Worm (Caenorhabditis elegans) whole organism, L3 larva: ENCODE data around the gene F55A11.6.
A peak's percentile ranks its signal among the peaks of the same experiment; 100 is the strongest.

ENCODE experiments used
- R02D3.7 ChIP-seq: fragments of 150-350 bp; optimal IDR thresholded peaks from 2 replicates; lab custom pipeline; 2014; ENCODE audit warnings: missing biosample characterization, missing genetic modification characterization
- ZK546.5 ChIP-seq: sonication (generic microtip); optimal IDR thresholded peaks from 2 replicates; lab custom pipeline; 2017; ENCODE audit warnings: missing biosample characterization, missing genetic modification characterization
- aly-2 ChIP-seq: fragments of 150-350 bp; optimal IDR thresholded peaks from 2 replicates; lab custom pipeline; 2014; ENCODE audit warnings: missing biosample characterization, missing genetic modification characterization
- ceh-28 ChIP-seq: fragments of 150-350 bp; optimal IDR thresholded peaks from 2 replicates; lab custom pipeline; 2014; ENCODE audit warnings: missing biosample characterization, missing genetic modification reagents, missing genetic modification characterization
- ceh-9 ChIP-seq: sonication (generic microtip); optimal IDR thresholded peaks from 2 replicates; lab custom pipeline; 2018; ENCODE audit warnings: missing biosample characterization, missing genetic modification characterization
- daf-12 ChIP-seq: fragments of 150-350 bp; optimal IDR thresholded peaks from 2 replicates; lab custom pipeline; 2014; ENCODE audit warnings: missing biosample characterization, missing genetic modification reagents, missing genetic modification characterization
- egl-5 ChIP-seq: fragments of 150-350 bp; optimal IDR thresholded peaks from 2 replicates; lab custom pipeline; 2017; ENCODE audit warnings: missing biosample characterization, missing genetic modification reagents, missing genetic modification characterization, inconsistent platforms
- elt-1 ChIP-seq: fragments of 150-350 bp; optimal IDR thresholded peaks from 2 replicates; lab custom pipeline; 2014; ENCODE audit warnings: missing biosample characterization, missing genetic modification characterization
- elt-2 ChIP-seq: sonication (generic microtip); optimal IDR thresholded peaks from 2 replicates; lab custom pipeline; 2016; ENCODE audit warnings: missing genetic modification reagents, mild to moderate bottlenecking, missing genetic modification characterization, missing compliant biosample characterization
- elt-3 ChIP-seq, 3 experiments: fragments of 150-350 bp in 1 of 3; sonication (generic microtip) in 2 of 3; optimal IDR thresholded peaks; 2 replicates in 2 of 3; 4 replicates in 1 of 3; lab custom pipeline; 2014 to 2017; ENCODE audit warnings: missing biosample characterization in 3 of 3, missing genetic modification characterization in 3 of 3
- eor-1 ChIP-seq, 2 experiments: fragments of 150-350 bp; optimal IDR thresholded peaks; 2 replicates each; lab custom pipeline; 2014 to 2018; ENCODE audit warnings: missing biosample characterization in 2 of 2, missing genetic modification characterization in 2 of 2
- fkh-10 ChIP-seq: sonication (generic microtip); optimal IDR thresholded peaks from 2 replicates; lab custom pipeline; 2017; ENCODE audit warnings: missing biosample characterization, missing genetic modification reagents, missing genetic modification characterization
- hmg-11 ChIP-seq: sonication (generic microtip); optimal IDR thresholded peaks from 2 replicates; lab custom pipeline; 2016; ENCODE audit warnings: missing genetic modification characterization, missing compliant biosample characterization
- jun-1 ChIP-seq: fragments of 150-350 bp; optimal IDR thresholded peaks from 2 replicates; lab custom pipeline; 2014; ENCODE audit warnings: missing biosample characterization, missing genetic modification reagents, missing genetic modification characterization
- lsy-12 ChIP-seq: sonication (generic microtip); optimal IDR thresholded peaks from 2 replicates; lab custom pipeline; 2016; ENCODE audit warnings: mild to moderate bottlenecking, missing genetic modification characterization, missing compliant biosample characterization
- mml-1 ChIP-seq: fragments of 150-350 bp; sonication (generic microtip); optimal IDR thresholded peaks from 3 replicates; lab custom pipeline; 2014; ENCODE audit warnings: missing biosample characterization, missing genetic modification characterization
- nhr-12 ChIP-seq: fragments of 150-350 bp; optimal IDR thresholded peaks from 2 replicates; lab custom pipeline; 2014; ENCODE audit warnings: missing biosample characterization, missing genetic modification characterization
- nhr-23 ChIP-seq: fragments of 150-350 bp; optimal IDR thresholded peaks from 2 replicates; lab custom pipeline; 2014; ENCODE audit warnings: missing biosample characterization, missing genetic modification reagents, missing genetic modification characterization
- nhr-25 ChIP-seq: sonication (generic microtip); optimal IDR thresholded peaks from 2 replicates; lab custom pipeline; 2017; ENCODE audit warnings: missing biosample characterization, missing genetic modification characterization
- nhr-28 ChIP-seq: fragments of 150-350 bp; optimal IDR thresholded peaks from 2 replicates; lab custom pipeline; 2014; ENCODE audit warnings: missing biosample characterization, missing genetic modification characterization
- nhr-43 ChIP-seq: sonication (generic microtip); optimal IDR thresholded peaks from 2 replicates; lab custom pipeline; 2016; ENCODE audit warnings: mild to moderate bottlenecking, missing genetic modification characterization, missing compliant biosample characterization; ENCODE audit not compliant: poor library complexity, severe bottlenecking
- nhr-67 ChIP-seq: fragments of 150-350 bp; optimal IDR thresholded peaks from 2 replicates; lab custom pipeline; 2014; ENCODE audit warnings: missing biosample characterization, missing genetic modification characterization
- nhr-76 ChIP-seq: fragments of 150-350 bp; sonication (generic microtip); optimal IDR thresholded peaks from 5 replicates; lab custom pipeline; 2014; ENCODE audit warnings: missing biosample characterization, missing genetic modification characterization
- nhr-77 ChIP-seq: fragments of 150-350 bp; optimal IDR thresholded peaks from 2 replicates; lab custom pipeline; 2014; ENCODE audit warnings: missing biosample characterization, missing genetic modification characterization
- pha-4 ChIP-seq: fragments of 150-350 bp; optimal IDR thresholded peaks from 2 replicates; lab custom pipeline; 2014; ENCODE audit warnings: missing biosample characterization, missing genetic modification reagents, missing genetic modification characterization
- snpc-4 ChIP-seq: fragments of 150-350 bp; optimal IDR thresholded peaks from 2 replicates; lab custom pipeline; 2014; ENCODE audit warnings: missing biosample characterization, missing genetic modification characterization
- tbx-2 ChIP-seq: sonication (generic microtip); optimal IDR thresholded peaks from 2 replicates; lab custom pipeline; 2016; ENCODE audit warnings: mild to moderate bottlenecking, missing genetic modification characterization, missing compliant biosample characterization
- unc-39 ChIP-seq: sonication (generic microtip); optimal IDR thresholded peaks from 4 replicates; lab custom pipeline; 2017; ENCODE audit warnings: missing biosample characterization, missing genetic modification characterization
- unc-62 ChIP-seq: fragments of 150-350 bp; sonication (generic microtip); optimal IDR thresholded peaks from 4 replicates; lab custom pipeline; 2014; ENCODE audit warnings: missing biosample characterization, missing genetic modification reagents, missing genetic modification characterization
- zag-1 ChIP-seq: fragments of 150-350 bp; optimal IDR thresholded peaks from 2 replicates; lab custom pipeline; 2014; ENCODE audit warnings: missing biosample characterization, missing genetic modification characterization
- ztf-11 ChIP-seq: fragments of 150-350 bp; optimal IDR thresholded peaks from 2 replicates; lab custom pipeline; 2014; ENCODE audit warnings: missing biosample characterization, missing genetic modification characterization
- ztf-4 ChIP-seq: fragments of 150-350 bp; optimal IDR thresholded peaks from 2 replicates; lab custom pipeline; 2014; ENCODE audit warnings: missing biosample characterization, missing genetic modification characterization

The F55A11.6 gene

ce11 chrV:11787258-11787657 is 10.6 kb downstream of the F55A11.6 start, which contains the start of gene F55A11.7:
TSS of gene F55A11.7 (minus strand) at chrV:11787443.
- no peak for TF ChIP-seq ztf-4
- no peak for TF ChIP-seq unc-62
- TF ChIP-seq R02D3.7 (tag; lab: Kevin White, UChicago): no peak
- no peak for TF ChIP-seq aly-2 (tag; lab: Kevin White, UChicago)
- no peak for TF ChIP-seq unc-39
- no peak for TF ChIP-seq elt-2
- TF ChIP-seq ZK546.5 (tag; lab: Kevin White, UChicago): no peak
- no peak for TF ChIP-seq daf-12 (tag; lab: Kevin White, UChicago)
- no peak for TF ChIP-seq elt-3 (tag; optimal IDR thresholded peaks at IDR 0.05; lab: Kevin White, UChicago)
- no peak for TF ChIP-seq elt-1 (tag; lab: Kevin White, UChicago)
- TF ChIP-seq eor-1 (tag; optimal IDR thresholded peaks at IDR 0.05; lab: Kevin White, UChicago): no peak
- TF ChIP-seq nhr-28 (tag; lab: Kevin White, UChicago): no peak
- no peak for TF ChIP-seq tbx-2 (tag; lab: Kevin White, UChicago)
- no peak for TF ChIP-seq nhr-76

ce11 chrV:11787742-11788238 is 11.2 kb downstream of the F55A11.6 start, which contains the start of gene F55A11.8:
TSS of gene F55A11.8 (plus strand) at chrV:11788188.
- no peak for TF ChIP-seq pha-4 (tag; lab: Kevin White, UChicago)
- TF ChIP-seq tbx-2 (tag; lab: Kevin White, UChicago): no peak
- no peak for TF ChIP-seq aly-2 (tag; lab: Kevin White, UChicago)
- TF ChIP-seq nhr-76: no peak
- no peak for TF ChIP-seq snpc-4
- no peak for TF ChIP-seq ceh-9 (tag; lab: Kevin White, UChicago)
- TF ChIP-seq unc-39: no peak
- TF ChIP-seq zag-1 (tag; lab: Kevin White, UChicago): no peak
- TF ChIP-seq nhr-77: no peak
- TF ChIP-seq hmg-11 (tag; lab: Kevin White, UChicago): no peak
- TF ChIP-seq eor-1 (tag; optimal IDR thresholded peaks at IDR 0.05; lab: Kevin White, UChicago): no peak
- TF ChIP-seq lsy-12 (tag; lab: Kevin White, UChicago): no peak
- TF ChIP-seq ztf-11: no peak
- no peak for TF ChIP-seq nhr-12 (tag; lab: Kevin White, UChicago)
- no peak for TF ChIP-seq nhr-67 (tag; lab: Kevin White, UChicago)
- TF ChIP-seq R02D3.7 (tag; lab: Kevin White, UChicago): no peak
- TF ChIP-seq, all 47 proteins: peak for 0

- TF ChIP-seq nhr-76: no peak
- no peak for TF ChIP-seq nhr-28 (tag; lab: Kevin White, UChicago)
- no peak for TF ChIP-seq fkh-10 (GFP tag; lab: Kevin White, UChicago)
These were observed 12.8 kb downstream of the F55A11.6 start, which contains the start of gene D2023.1 for ce11 chrV:11789474-11789873. TSS of gene D2023.1 (plus strand) at chrV:11789550.

ce11 chrV:11794172-11794571 is 17.5 kb downstream of the F55A11.6 start:
- TF ChIP-seq nhr-43 (tag; lab: Kevin White, UChicago): peak; percentile 52
- peak; percentile 64 for TF ChIP-seq nhr-25 (tag; lab: Kevin White, UChicago)
- TF ChIP-seq mml-1 (tag; lab: Kevin White, UChicago): no peak
- TF ChIP-seq, all 47 proteins: peak for 2

ce11 chrV:11795352-11795751 is 18.7 kb downstream of the F55A11.6 start:
- TF ChIP-seq nhr-12 (tag; lab: Kevin White, UChicago): no peak
- TF ChIP-seq nhr-23 (tag; lab: Kevin White, UChicago): peak; percentile 64
- TF ChIP-seq nhr-25 (tag; lab: Kevin White, UChicago): peak; percentile 23
- peak; percentile 47 for TF ChIP-seq ceh-28
- TF ChIP-seq fkh-10 (GFP tag; lab: Kevin White, UChicago): no peak

ce11 chrV:11796343-11796742 is 19.7 kb downstream of the F55A11.6 start:
- peak; percentile 31 for TF ChIP-seq nhr-43 (tag; lab: Kevin White, UChicago)
- TF ChIP-seq egl-5: no peak
- peak; percentile 37 for TF ChIP-seq nhr-23 (tag; lab: Kevin White, UChicago)
- TF ChIP-seq jun-1 (tag; lab: Kevin White, UChicago): peak; percentile 2
